Worm (Caenorhabditis elegans): ENCODE results near the gene ZK131.11.

DNA sequence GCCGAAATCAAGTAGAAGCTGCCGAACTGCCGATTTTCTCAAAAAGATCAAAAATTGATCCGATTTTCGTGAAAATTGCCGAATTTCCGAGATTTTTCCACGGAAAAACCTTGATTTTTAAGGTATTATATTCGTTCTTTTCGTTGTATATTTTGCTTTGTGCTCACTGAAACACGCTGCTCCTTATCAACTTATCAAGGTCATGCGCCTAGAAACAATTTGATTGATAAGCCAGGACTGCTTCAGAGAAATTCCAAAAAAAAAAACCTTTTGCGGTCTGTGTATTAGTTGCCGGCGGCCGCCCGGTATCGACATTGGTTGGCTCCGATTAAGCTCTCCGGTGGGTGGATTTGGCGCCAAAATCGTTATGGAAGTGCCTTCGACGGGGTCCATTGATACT, 70.4 kb downstream of the ZK131.11 start:
- TF ChIP-seq elt-1 (tag; optimal IDR thresholded peaks at IDR 0.05; ENCODE audit: borderline replicate concordance, insufficient read depth) (no peak), drap-1 (GFP tag; optimal IDR thresholded peaks at IDR 0.05) (no peak), unc-39 (tag; optimal IDR thresholded peaks at IDR 0.05) (no peak)
